Worm (Caenorhabditis elegans): ENCODE measurements around the gene clec-186.
"Not testable (repeated sequence)": the region's sequence is repeated elsewhere in the genome, so short reads cannot be mapped to it uniquely, and the experiment has no call there.

The clec-186 gene

ce11 chrIV:12869812-12870211, 3.9 kb downstream of the clec-186 start:
- no peak for TF ChIP-seq hmg-4 (GFP tag; optimal IDR thresholded peaks at IDR 0.05)
- no peak for TF ChIP-seq tra-4 (tag; optimal IDR thresholded peaks at IDR 0.05)
- no peak for TF ChIP-seq ama-1 (optimal IDR thresholded peaks at IDR 0.05)
- no peak for TF ChIP-seq F13C5.2 (tag; optimal IDR thresholded peaks at IDR 0.05)
- TF ChIP-seq flt-1 (GFP tag; IDR thresholded peaks at IDR 0.05): no peak
- TF ChIP-seq ceh-36 (tag; optimal IDR thresholded peaks at IDR 0.05): no peak
- TF ChIP-seq hnd-1 (tag; optimal IDR thresholded peaks at IDR 0.05): no peak
- no peak for TF ChIP-seq pes-1 (GFP tag; IDR thresholded peaks at IDR 0.05)
- TF ChIP-seq ets-7 (tag; optimal IDR thresholded peaks at IDR 0.05): no peak
- TF ChIP-seq tbx-11 (GFP tag; IDR thresholded peaks at IDR 0.05): no peak
- no peak for TF ChIP-seq ceh-13 (GFP tag; optimal IDR thresholded peaks at IDR 0.05)
- no peak for TF ChIP-seq aly-1 (tag; optimal IDR thresholded peaks at IDR 0.05)
- TF ChIP-seq sea-1 (GFP tag; conservative IDR thresholded peaks at IDR 0.05): no peak
- no peak for TF ChIP-seq scrt-1 (GFP tag; IDR thresholded peaks at IDR 0.05)
- no peak for TF ChIP-seq hmbx-1 (tag; optimal IDR thresholded peaks at IDR 0.05)

ce11 chrIV:12870315-12870714, 4.4 kb downstream of the clec-186 start:
- TF ChIP-seq B0310.2 (tag; optimal IDR thresholded peaks at IDR 0.05): no peak
- no peak for TF ChIP-seq ama-1 (optimal IDR thresholded peaks at IDR 0.05)
- no peak for TF ChIP-seq tra-4 (tag; optimal IDR thresholded peaks at IDR 0.05)
- no peak for TF ChIP-seq F13C5.2 (tag; optimal IDR thresholded peaks at IDR 0.05)
- no peak for TF ChIP-seq hmbx-1 (tag; optimal IDR thresholded peaks at IDR 0.05)
- TF ChIP-seq ceh-36 (tag; optimal IDR thresholded peaks at IDR 0.05): no peak
- no peak for TF ChIP-seq ceh-13 (GFP tag; optimal IDR thresholded peaks at IDR 0.05)
- TF ChIP-seq sea-1 (GFP tag; conservative IDR thresholded peaks at IDR 0.05): no peak
- no peak for TF ChIP-seq hnd-1 (tag; optimal IDR thresholded peaks at IDR 0.05)
- no peak for TF ChIP-seq tbx-11 (GFP tag; IDR thresholded peaks at IDR 0.05)
- TF ChIP-seq ets-7 (tag; optimal IDR thresholded peaks at IDR 0.05): no peak
- TF ChIP-seq scrt-1 (GFP tag; IDR thresholded peaks at IDR 0.05): no peak
- no peak for TF ChIP-seq aly-1 (tag; optimal IDR thresholded peaks at IDR 0.05)
- no peak for TF ChIP-seq tbx-37 (GFP tag; conservative IDR thresholded peaks at IDR 0.05)
- no peak for TF ChIP-seq hmg-4 (GFP tag; optimal IDR thresholded peaks at IDR 0.05)

DNA sequence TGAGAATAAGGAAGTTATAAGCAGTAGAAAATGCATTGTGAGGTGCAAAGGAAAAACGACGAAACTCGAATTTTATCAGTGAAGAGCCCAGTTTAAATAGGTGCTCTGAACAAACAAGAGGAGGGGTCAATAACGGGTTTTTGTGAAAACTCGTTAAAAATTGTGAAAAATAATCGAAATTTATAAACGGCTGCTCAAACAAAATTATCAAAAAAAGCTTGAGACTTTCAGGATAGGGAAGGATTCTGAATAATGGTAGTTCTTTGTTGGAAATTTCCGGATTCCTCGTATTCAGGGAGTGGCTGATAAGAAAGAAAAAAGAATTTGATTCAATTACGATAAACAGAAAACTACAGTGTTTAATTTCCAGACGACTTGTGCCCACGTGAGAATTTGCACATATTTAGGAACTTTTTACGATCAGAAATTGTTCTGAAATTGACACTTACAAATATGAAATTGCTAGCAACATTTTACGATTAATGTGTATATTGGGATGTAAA, 5.6 kb downstream of the clec-186 start, which contains the start of gene clec-187:
clec-187 (minus strand) TSS at position 51 of the 503 bp plus-strand sequence.
- TF ChIP-seq B0310.2 (tag; optimal IDR thresholded peaks at IDR 0.05) (no peak), pes-1 (GFP tag; IDR thresholded peaks at IDR 0.05) (no peak), flt-1 (GFP tag; IDR thresholded peaks at IDR 0.05) (no peak), ama-1 (optimal IDR thresholded peaks at IDR 0.05) (no peak), sea-1 (GFP tag; conservative IDR thresholded peaks at IDR 0.05) (no peak), tbx-11 (GFP tag; IDR thresholded peaks at IDR 0.05) (no peak), tbx-37 (GFP tag; conservative IDR thresholded peaks at IDR 0.05) (no peak)

- TF ChIP-seq B0310.2 (tag; optimal IDR thresholded peaks at IDR 0.05); hmg-4 (GFP tag; optimal IDR thresholded peaks at IDR 0.05); aly-1 (tag; optimal IDR thresholded peaks at IDR 0.05): not testable (repeated sequence)
Observed at ce11 chrIV:12875260-12875659, 9.4 kb downstream of the clec-186 start, which contains the start of gene ZK896.1. Gene ZK896.1, minus strand, starts transcription at chrIV:12875360.

ce11 chrIV:12876558-12876957, 10.6 kb downstream of the clec-186 start:
- TF ChIP-seq tbx-11 (GFP tag; IDR thresholded peaks at IDR 0.05) (no peak), hnd-1 (tag; optimal IDR thresholded peaks at IDR 0.05) (no peak), hmg-4 (GFP tag; optimal IDR thresholded peaks at IDR 0.05) (no peak), ceh-13 (GFP tag; optimal IDR thresholded peaks at IDR 0.05) (no peak), pes-1 (GFP tag; IDR thresholded peaks at IDR 0.05) (no peak), hmbx-1 (tag; optimal IDR thresholded peaks at IDR 0.05) (no peak), ceh-36 (tag; optimal IDR thresholded peaks at IDR 0.05) (no peak)

- TF ChIP-seq B0310.2 (tag; optimal IDR thresholded peaks at IDR 0.05) (no peak), pes-1 (GFP tag; IDR thresholded peaks at IDR 0.05) (no peak), ama-1 (optimal IDR thresholded peaks at IDR 0.05) (no peak), aly-1 (tag; optimal IDR thresholded peaks at IDR 0.05) (no peak), ets-7 (tag; optimal IDR thresholded peaks at IDR 0.05) (no peak), hnd-1 (tag; optimal IDR thresholded peaks at IDR 0.05) (no peak), scrt-1 (GFP tag; IDR thresholded peaks at IDR 0.05) (no peak), tbx-37 (GFP tag; conservative IDR thresholded peaks at IDR 0.05) (no peak)
Observed at ce11 chrIV:12879557-12879956, 13.6 kb downstream of the clec-186 start, which contains the start of gene ZK896.5. Gene ZK896.5, minus strand, starts transcription at chrIV:12879645.

- TF ChIP-seq hmbx-1 (tag; optimal IDR thresholded peaks at IDR 0.05) (no peak), tra-4 (tag; optimal IDR thresholded peaks at IDR 0.05) (no peak), ama-1 (optimal IDR thresholded peaks at IDR 0.05) (no peak), tbx-11 (GFP tag; IDR thresholded peaks at IDR 0.05) (no peak), hnd-1 (tag; optimal IDR thresholded peaks at IDR 0.05) (no peak), F13C5.2 (tag; optimal IDR thresholded peaks at IDR 0.05) (no peak), ceh-13 (GFP tag; optimal IDR thresholded peaks at IDR 0.05) (no peak), ets-7 (tag; optimal IDR thresholded peaks at IDR 0.05) (no peak), ceh-36 (tag; optimal IDR thresholded peaks at IDR 0.05) (no peak), aly-1 (tag; optimal IDR thresholded peaks at IDR 0.05) (no peak), pes-1 (GFP tag; IDR thresholded peaks at IDR 0.05) (no peak), tbx-37 (GFP tag; conservative IDR thresholded peaks at IDR 0.05) (no peak), B0310.2 (tag; optimal IDR thresholded peaks at IDR 0.05) (no peak), sea-1 (GFP tag; conservative IDR thresholded peaks at IDR 0.05) (no peak)
Observed at ce11 chrIV:12883190-12883589, 17.3 kb downstream of the clec-186 start, which contains the start of gene ZK896.4. Gene ZK896.4, minus strand, starts transcription at chrIV:12883290.

- TF ChIP-seq tbx-11 (GFP tag; IDR thresholded peaks at IDR 0.05): no peak
- TF ChIP-seq tra-4 (tag; optimal IDR thresholded peaks at IDR 0.05): no peak
- no peak for TF ChIP-seq tbx-37 (GFP tag; conservative IDR thresholded peaks at IDR 0.05)
- no peak for TF ChIP-seq flt-1 (GFP tag; IDR thresholded peaks at IDR 0.05)
- TF ChIP-seq hmbx-1 (tag; optimal IDR thresholded peaks at IDR 0.05): no peak
- TF ChIP-seq ets-7 (tag; optimal IDR thresholded peaks at IDR 0.05): no peak
- no peak for TF ChIP-seq ceh-13 (GFP tag; optimal IDR thresholded peaks at IDR 0.05)
- TF ChIP-seq F13C5.2 (tag; optimal IDR thresholded peaks at IDR 0.05): no peak
- TF ChIP-seq ama-1 (optimal IDR thresholded peaks at IDR 0.05): no peak
Observed at ce11 chrIV:12886012-12886411, 20.1 kb downstream of the clec-186 start.

All from whole organism, early embryonic.